Worm (Caenorhabditis elegans): ENCODE measurements around the gene tyr-2.
A peak's percentile ranks its signal among the peaks of the same experiment; 100 is the strongest.

Gene tyr-2

ce11 chrIII:13710666-13711065, 33.4 kb upstream of the tyr-2 start:
- no peak for TF ChIP-seq hlh-1 (tag; optimal IDR thresholded peaks at IDR 0.05)
- TF ChIP-seq pha-4 (tag; optimal IDR thresholded peaks at IDR 0.05), result no peak
- no peak for TF ChIP-seq mls-2 (tag; optimal IDR thresholded peaks at IDR 0.05)
- no peak for TF ChIP-seq tbx-8 (GFP tag; optimal IDR thresholded peaks at IDR 0.05)
- TF ChIP-seq lin-32 (GFP tag; optimal IDR thresholded peaks at IDR 0.05), result no peak
- TF ChIP-seq elt-3 (tag; optimal IDR thresholded peaks at IDR 0.05), result no peak
- no peak for TF ChIP-seq unc-120 (tag; optimal IDR thresholded peaks at IDR 0.05; ENCODE audit: poor library complexity, severe bottlenecking)
- TF ChIP-seq nhr-12 (tag; optimal IDR thresholded peaks at IDR 0.05), result no peak
- TF ChIP-seq flh-1 (GFP tag; optimal IDR thresholded peaks at IDR 0.05), result no peak
- TF ChIP-seq lsy-2 (tag; optimal IDR thresholded peaks at IDR 0.05), result no peak
- no peak for TF ChIP-seq nhr-237 (tag; optimal IDR thresholded peaks at IDR 0.05)
- no peak for TF ChIP-seq sem-2 (GFP tag; optimal IDR thresholded peaks at IDR 0.05)
- TF ChIP-seq nhr-28 (tag; optimal IDR thresholded peaks at IDR 0.05), result no peak
- no peak for TF ChIP-seq nhr-76 (tag; optimal IDR thresholded peaks at IDR 0.05)
- TF ChIP-seq elt-1 (tag; optimal IDR thresholded peaks at IDR 0.05; ENCODE audit: borderline replicate concordance, insufficient read depth), result no peak
- TF ChIP-seq unc-62 (GFP tag; optimal IDR thresholded peaks at IDR 0.05), result no peak
- no peak for TF ChIP-seq M03D4.4 (tag; optimal IDR thresholded peaks at IDR 0.05)
- no peak for TF ChIP-seq mab-5 (tag; optimal IDR thresholded peaks at IDR 0.05)
- no peak for TF ChIP-seq unc-39 (tag; optimal IDR thresholded peaks at IDR 0.05)

- TF ChIP-seq ces-1 (GFP tag; optimal IDR thresholded peaks at IDR 0.05), result peak; percentile 27
- no peak for TF ChIP-seq unc-39 (tag; optimal IDR thresholded peaks at IDR 0.05)
- no peak for TF ChIP-seq ceh-83 (GFP tag; optimal IDR thresholded peaks at IDR 0.05)
- peak; percentile 71 for TF ChIP-seq mls-2 (tag; optimal IDR thresholded peaks at IDR 0.05)
- TF ChIP-seq tbx-8 (GFP tag; optimal IDR thresholded peaks at IDR 0.05), result no peak
- TF ChIP-seq drap-1 (GFP tag; optimal IDR thresholded peaks at IDR 0.05), result peak; percentile 28
- TF ChIP-seq sem-2 (GFP tag; optimal IDR thresholded peaks at IDR 0.05), result peak; percentile 29
- peak; percentile 23 for TF ChIP-seq bed-3 (GFP tag; optimal IDR thresholded peaks at IDR 0.05)
- TF ChIP-seq elt-1 (tag; optimal IDR thresholded peaks at IDR 0.05; ENCODE audit: borderline replicate concordance, insufficient read depth), result no peak
- peak; percentile 53 for TF ChIP-seq lsy-2 (tag; optimal IDR thresholded peaks at IDR 0.05)
- peak; percentile 62 for TF ChIP-seq ham-2 (GFP tag; optimal IDR thresholded peaks at IDR 0.05)
- TF ChIP-seq ceh-39 (tag; optimal IDR thresholded peaks at IDR 0.05), result no peak
- TF ChIP-seq flh-1 (GFP tag; optimal IDR thresholded peaks at IDR 0.05), result no peak
- TF ChIP-seq unc-62 (GFP tag; optimal IDR thresholded peaks at IDR 0.05), result peak; percentile 53
- TF ChIP-seq cnd-1 (tag; optimal IDR thresholded peaks at IDR 0.05), result peak; percentile 53
- peak; percentile 69 for TF ChIP-seq hlh-1 (tag; optimal IDR thresholded peaks at IDR 0.05)
- no peak for TF ChIP-seq nhr-28 (tag; optimal IDR thresholded peaks at IDR 0.05)
- TF ChIP-seq lin-32 (GFP tag; optimal IDR thresholded peaks at IDR 0.05), result no peak
- no peak for TF ChIP-seq elt-3 (tag; optimal IDR thresholded peaks at IDR 0.05)
- peak; percentile 60 for TF ChIP-seq sptf-1 (tag; optimal IDR thresholded peaks at IDR 0.05)
- TF ChIP-seq nhr-2 (tag; optimal IDR thresholded peaks at IDR 0.05), result no peak
- TF ChIP-seq mab-5 (tag; optimal IDR thresholded peaks at IDR 0.05), result no peak
- no peak for TF ChIP-seq M03D4.4 (tag; optimal IDR thresholded peaks at IDR 0.05)
- no peak for TF ChIP-seq snpc-4 (tag; optimal IDR thresholded peaks at IDR 0.05)
- TF ChIP-seq nhr-237 (tag; optimal IDR thresholded peaks at IDR 0.05), result peak; percentile 57
- no peak for TF ChIP-seq zip-8 (tag; optimal IDR thresholded peaks at IDR 0.05)
- TF ChIP-seq blmp-1 (tag; optimal IDR thresholded peaks at IDR 0.05), result no peak
- TF ChIP-seq unc-120 (tag; optimal IDR thresholded peaks at IDR 0.05; ENCODE audit: poor library complexity, severe bottlenecking), result peak; percentile 5
- TF ChIP-seq pha-4 (tag; optimal IDR thresholded peaks at IDR 0.05), result peak; percentile 95
These were observed 31.1 kb upstream of the tyr-2 start for ce11 chrIII:13712854-13713293.

- TF ChIP-seq ham-2 (GFP tag; optimal IDR thresholded peaks at IDR 0.05) (peak; percentile 5), cnd-1 (tag; optimal IDR thresholded peaks at IDR 0.05) (peak; percentile 5), sptf-1 (tag; optimal IDR thresholded peaks at IDR 0.05) (peak; percentile 33), sem-2 (GFP tag; optimal IDR thresholded peaks at IDR 0.05) (peak; percentile 1), ceh-43 (GFP tag; optimal IDR thresholded peaks at IDR 0.05) (no peak), M03D4.4 (tag; optimal IDR thresholded peaks at IDR 0.05) (peak; percentile 21)
These were observed 30.2 kb upstream of the tyr-2 start for ce11 chrIII:13713807-13714206.

- no peak for TF ChIP-seq nhr-28 (tag; optimal IDR thresholded peaks at IDR 0.05)
- TF ChIP-seq mab-5 (tag; optimal IDR thresholded peaks at IDR 0.05), result no peak
- TF ChIP-seq bed-3 (GFP tag; optimal IDR thresholded peaks at IDR 0.05), result no peak
- TF ChIP-seq sptf-1 (tag; optimal IDR thresholded peaks at IDR 0.05), result no peak
- TF ChIP-seq ces-1 (GFP tag; optimal IDR thresholded peaks at IDR 0.05), result no peak
- TF ChIP-seq lsy-2 (tag; optimal IDR thresholded peaks at IDR 0.05), result no peak
- TF ChIP-seq snpc-4 (tag; optimal IDR thresholded peaks at IDR 0.05), result no peak
- no peak for TF ChIP-seq lin-13 (tag; optimal IDR thresholded peaks at IDR 0.05)
- no peak for TF ChIP-seq hlh-1 (tag; optimal IDR thresholded peaks at IDR 0.05)
- TF ChIP-seq elt-3 (tag; optimal IDR thresholded peaks at IDR 0.05), result no peak
- TF ChIP-seq sem-2 (GFP tag; optimal IDR thresholded peaks at IDR 0.05), result no peak
- no peak for TF ChIP-seq pha-4 (tag; optimal IDR thresholded peaks at IDR 0.05)
- TF ChIP-seq M03D4.4 (tag; optimal IDR thresholded peaks at IDR 0.05), result no peak
- TF ChIP-seq unc-62 (GFP tag; optimal IDR thresholded peaks at IDR 0.05), result no peak
- no peak for TF ChIP-seq lin-32 (GFP tag; optimal IDR thresholded peaks at IDR 0.05)
- TF ChIP-seq flh-1 (GFP tag; optimal IDR thresholded peaks at IDR 0.05), result no peak
- no peak for TF ChIP-seq tbx-8 (GFP tag; optimal IDR thresholded peaks at IDR 0.05)
- TF ChIP-seq nhr-237 (tag; optimal IDR thresholded peaks at IDR 0.05), result no peak
- no peak for TF ChIP-seq ztf-11 (tag; optimal IDR thresholded peaks at IDR 0.05)
These were observed 29.1 kb upstream of the tyr-2 start for ce11 chrIII:13714950-13715349.

Data from whole organism, mixed stage, embryonic.